Fruit fly (Drosophila melanogaster): ENCODE results near the gene MED26.

Gene MED26

dm6 chr4:833790-834451, 45.1 kb upstream of the MED26 start, which contains the start of gene Sox102F (continued):
- no peak for TF ChIP-seq grau (tag; optimal IDR thresholded peaks at IDR 0.05)

- TF ChIP-seq ac (GFP tag; optimal IDR thresholded peaks at IDR 0.05) (peak; percentile 64), CG7928 (GFP tag; optimal IDR thresholded peaks at IDR 0.05) (no peak), crc (GFP tag; optimal IDR thresholded peaks at IDR 0.05) (no peak), sens (GFP tag) (peak; percentile 40), abd-A (tag; optimal IDR thresholded peaks at IDR 0.05) (no peak), Adf1 (GFP tag; IDR thresholded peaks at IDR 0.05) (no peak), croc (GFP tag; conservative IDR thresholded peaks at IDR 0.05) (no peak), CG2199 (GFP tag; IDR thresholded peaks at IDR 0.05) (peak; percentile 40; the same call in 2 of the 3 replicates), Nf-YB (GFP tag; optimal IDR thresholded peaks at IDR 0.05) (peak; percentile 55)
Observed at dm6 chr4:832985-833384, 44.2 kb upstream of the MED26 start.

DNA sequence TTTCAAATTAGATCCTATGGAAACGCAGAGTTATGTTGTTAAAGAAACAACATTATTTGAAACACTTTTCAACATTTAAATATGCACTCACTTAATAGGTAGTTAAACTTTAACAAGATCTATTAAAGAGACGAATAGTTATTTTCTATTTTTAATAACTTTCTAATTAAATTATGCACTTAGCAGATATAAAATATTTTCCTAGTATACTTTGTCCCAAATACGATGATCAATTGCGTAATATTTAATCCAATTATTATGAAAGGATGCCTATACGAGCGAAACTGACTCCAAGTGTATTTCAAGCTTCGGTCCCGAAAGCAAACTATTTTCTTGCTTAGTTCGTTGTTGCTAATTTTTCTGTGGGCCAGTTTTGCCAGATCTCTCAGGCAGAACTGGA, 43.0 kb upstream of the MED26 start:
- no peak for TF ChIP-seq jing (GFP tag; optimal IDR thresholded peaks at IDR 0.05)
- no peak for TF ChIP-seq Ravus (GFP tag; IDR thresholded peaks at IDR 0.05)
- TF ChIP-seq dati (GFP tag; IDR thresholded peaks at IDR 0.05): no peak
- TF ChIP-seq Kr (GFP tag; optimal IDR thresholded peaks at IDR 0.05): no peak
- no peak for TF ChIP-seq az2 (GFP tag; optimal IDR thresholded peaks at IDR 0.05)
- TF ChIP-seq CG18764 (GFP tag; optimal IDR thresholded peaks at IDR 0.05): no peak
- TF ChIP-seq mam (GFP tag; optimal IDR thresholded peaks at IDR 0.05): no peak
- TF ChIP-seq luna (GFP tag; optimal IDR thresholded peaks at IDR 0.05): no peak
- no peak for TF ChIP-seq Meics (GFP tag; optimal IDR thresholded peaks at IDR 0.05)
- no peak for TF ChIP-seq CG3163 (GFP tag; optimal IDR thresholded peaks at IDR 0.05)
- TF ChIP-seq ara (GFP tag; IDR thresholded peaks at IDR 0.05): no peak
- no peak for TF ChIP-seq CoRest (tag; optimal IDR thresholded peaks at IDR 0.05)
- no peak for TF ChIP-seq CG11085 (GFP tag; IDR thresholded peaks at IDR 0.05)

dm6 chr4:829783-830182, 41.0 kb upstream of the MED26 start:
- no peak for TF ChIP-seq vfl (GFP tag; optimal IDR thresholded peaks at IDR 0.05)
- TF ChIP-seq nom (GFP tag; optimal IDR thresholded peaks at IDR 0.05): peak; percentile 69
- peak; percentile 51 for TF ChIP-seq Ets65A (GFP tag)
- TF ChIP-seq zfh1 (GFP tag; IDR thresholded peaks at IDR 0.05): no peak
- no peak for TF ChIP-seq pan (optimal IDR thresholded peaks at IDR 0.05)
- no peak for TF ChIP-seq pan (GFP tag; optimal IDR thresholded peaks at IDR 0.05 in 1 of 2, IDR thresholded peaks at IDR 0.05 in 1 of 2)
- no peak for TF ChIP-seq Dek (tag; optimal IDR thresholded peaks at IDR 0.05)
- TF ChIP-seq CG2199 (GFP tag; IDR thresholded peaks at IDR 0.05): peak; percentile 88
- TF ChIP-seq HLH4C (GFP tag; IDR thresholded peaks at IDR 0.05; ENCODE audit: partially characterized antibody): 0 out of 3 replicates have a peak, but pooled peaks have one; percentile 17
- TF ChIP-seq bsh (GFP tag; optimal IDR thresholded peaks at IDR 0.05): peak in 1 of 2 experiments; percentile 68
- no peak for TF ChIP-seq wor (GFP tag; IDR thresholded peaks at IDR 0.05)
- TF ChIP-seq nau (GFP tag; optimal IDR thresholded peaks at IDR 0.05): no peak
- TF ChIP-seq bowl (GFP tag; IDR thresholded peaks at IDR 0.05): no peak
- TF ChIP-seq crp (GFP tag; optimal IDR thresholded peaks at IDR 0.05): no peak
- TF ChIP-seq Ptx1 (GFP tag; IDR thresholded peaks at IDR 0.05): no peak

Data from whole organism, embryonic.